Fruit fly (Drosophila melanogaster): ENCODE data around the gene Npc2h.
A peak's percentile ranks its signal among the peaks of the same experiment; 100 is the strongest.

Gene Npc2h

dm6 chr3R:30742580-30742979, 3.5 kb downstream of the Npc2h start, which contains the start of gene CG15543:
TSS of gene CG15543 (plus strand) at chr3R:30742880.
- TF ChIP-seq CG12605 (GFP tag; IDR thresholded peaks at IDR 0.05) (no peak), Snoo (tag; optimal IDR thresholded peaks at IDR 0.05) (no peak), D1 (tag; optimal IDR thresholded peaks at IDR 0.05) (no peak), EcR (GFP tag; optimal IDR thresholded peaks at IDR 0.05) (no peak), Ets98B (GFP tag; IDR thresholded peaks at IDR 0.05) (no peak), CG4496 (GFP tag; IDR thresholded peaks at IDR 0.05) (no peak), CG34367 (tag; optimal IDR thresholded peaks at IDR 0.05) (no peak)

- TF ChIP-seq CG9948 (tag; optimal IDR thresholded peaks at IDR 0.05) (no peak), CG8301 (tag; optimal IDR thresholded peaks at IDR 0.05) (no peak)
Observed at dm6 chr3R:30741371-30741770, 4.7 kb downstream of the Npc2h start.

- TF ChIP-seq CG8159 (tag; optimal IDR thresholded peaks at IDR 0.05) (no peak), CG13204 (GFP tag; optimal IDR thresholded peaks at IDR 0.05) (no peak), rn (GFP tag; IDR thresholded peaks at IDR 0.05) (no peak)
Observed at dm6 chr3R:30735047-30735446, 11.0 kb downstream of the Npc2h start.

- no peak for TF ChIP-seq CG32121 (GFP tag; IDR thresholded peaks at IDR 0.05)
- TF ChIP-seq CG8159 (tag; optimal IDR thresholded peaks at IDR 0.05) = peak; percentile 6
- no peak for TF ChIP-seq Ets98B (GFP tag; IDR thresholded peaks at IDR 0.05)
- TF ChIP-seq CG14655 (GFP tag; optimal IDR thresholded peaks at IDR 0.05) = peak; percentile 4
- TF ChIP-seq Snoo (tag; optimal IDR thresholded peaks at IDR 0.05) = no peak
Observed at dm6 chr3R:30734576-30734975, 11.5 kb downstream of the Npc2h start.

- TF ChIP-seq CG13204 (GFP tag; optimal IDR thresholded peaks at IDR 0.05) (no peak), fd96Ca (GFP tag; IDR thresholded peaks at IDR 0.05) (no peak), Pif1B (GFP tag; optimal IDR thresholded peaks at IDR 0.05) (no peak), Snoo (tag; optimal IDR thresholded peaks at IDR 0.05) (no peak), CG15710 (tag; optimal IDR thresholded peaks at IDR 0.05) (no peak), CG4496 (GFP tag; IDR thresholded peaks at IDR 0.05) (no peak), CG17806 (tag; optimal IDR thresholded peaks at IDR 0.05) (no peak), D1 (tag; optimal IDR thresholded peaks at IDR 0.05) (no peak), Pif1A (GFP tag; optimal IDR thresholded peaks at IDR 0.05) (no peak), rn (GFP tag; IDR thresholded peaks at IDR 0.05) (no peak), Ets98B (GFP tag; IDR thresholded peaks at IDR 0.05) (no peak), CG10348 (GFP tag; IDR thresholded peaks at IDR 0.05) (no peak), CG34367 (tag; optimal IDR thresholded peaks at IDR 0.05) (no peak), CG14655 (GFP tag; optimal IDR thresholded peaks at IDR 0.05) (no peak), EcR (GFP tag; optimal IDR thresholded peaks at IDR 0.05) (no peak), CG9948 (tag; optimal IDR thresholded peaks at IDR 0.05) (no peak), CG32121 (GFP tag; IDR thresholded peaks at IDR 0.05) (no peak), CG12605 (GFP tag; IDR thresholded peaks at IDR 0.05) (no peak)
Observed at dm6 chr3R:30733081-30733480, 13.0 kb downstream of the Npc2h start.

dm6 chr3R:30731065-30731464, 15.0 kb downstream of the Npc2h start, which contains the start of gene CG11313:
TSS of gene CG11313 (minus strand) at chr3R:30731165.
- no peak for TF ChIP-seq Pif1A (GFP tag; optimal IDR thresholded peaks at IDR 0.05)

- peak; percentile 42 for TF ChIP-seq CG8159 (tag; optimal IDR thresholded peaks at IDR 0.05)
- no peak for TF ChIP-seq CG14655 (GFP tag; optimal IDR thresholded peaks at IDR 0.05)
Observed at dm6 chr3R:30729013-30729412, 17.1 kb downstream of the Npc2h start.

dm6 chr3R:30725787-30726186, 20.3 kb downstream of the Npc2h start, which contains the start of gene eIF4H2:
TSS of gene eIF4H2 (plus strand) at chr3R:30726087.
- no peak for TF ChIP-seq rn (GFP tag; IDR thresholded peaks at IDR 0.05)
- no peak for TF ChIP-seq gl (tag; optimal IDR thresholded peaks at IDR 0.05)
- TF ChIP-seq CG32121 (GFP tag; IDR thresholded peaks at IDR 0.05) = no peak
- TF ChIP-seq CG15710 (tag; optimal IDR thresholded peaks at IDR 0.05) = no peak
- no peak for TF ChIP-seq CG9948 (tag; optimal IDR thresholded peaks at IDR 0.05)
- no peak for TF ChIP-seq CG17806 (tag; optimal IDR thresholded peaks at IDR 0.05)
- no peak for TF ChIP-seq Pif1A (GFP tag; optimal IDR thresholded peaks at IDR 0.05)
- TF ChIP-seq CG12605 (GFP tag; IDR thresholded peaks at IDR 0.05) = no peak
- no peak for TF ChIP-seq CG8301 (tag; optimal IDR thresholded peaks at IDR 0.05)
- no peak for TF ChIP-seq CG8159 (tag; optimal IDR thresholded peaks at IDR 0.05)
- TF ChIP-seq Pif1B (GFP tag; optimal IDR thresholded peaks at IDR 0.05) = no peak
- TF ChIP-seq Snoo (tag; optimal IDR thresholded peaks at IDR 0.05) = no peak
- TF ChIP-seq EcR (GFP tag; optimal IDR thresholded peaks at IDR 0.05) = no peak
- TF ChIP-seq CG13204 (GFP tag; optimal IDR thresholded peaks at IDR 0.05) = no peak
- TF ChIP-seq CG34367 (tag; optimal IDR thresholded peaks at IDR 0.05) = no peak
- no peak for TF ChIP-seq D1 (tag; optimal IDR thresholded peaks at IDR 0.05)
